Worm (Caenorhabditis elegans): ENCODE measurements around the gene hil-1.

ce11 chrV:15002184-15002690 lies 52.7 kb downstream of the hil-1 start, which contains the start of the genes fib-1 and mut-15:
- TF ChIP-seq mab-5 (tag; optimal IDR thresholded peaks at IDR 0.05) (no peak), unc-62 (GFP tag; optimal IDR thresholded peaks at IDR 0.05) (peak; percentile 4)
